Fruit fly (Drosophila melanogaster): ENCODE data around the gene CG43895.

- no peak for TF ChIP-seq CTCF (optimal IDR thresholded peaks at IDR 0.05)
- TF ChIP-seq CG8478 (optimal IDR thresholded peaks at IDR 0.05), result no peak
These were observed 27.6 kb upstream of the CG43895 start, which contains the start of gene P5CDh1 for dm6 chr3L:21841079-21841478.
